Fruit fly (Drosophila melanogaster): ENCODE results near the gene CG4887.

CG4887 gene

dm6 chr2L:1185642-1186497 lies 13.1 kb downstream of the CG4887 start, which contains the start of gene CG5001 (continued):
- TF ChIP-seq lola (GFP tag; optimal IDR thresholded peaks at IDR 0.05): peak in 1 of 3 experiments; percentile 75
- peak; percentile 64; the same call in 2 of the 3 replicates for TF ChIP-seq CG3726 (GFP tag; IDR thresholded peaks at IDR 0.05)
- TF ChIP-seq GATAe (GFP tag; conservative IDR thresholded peaks at IDR 0.05): no peak; the same call in 1 of the 2 replicates
- TF ChIP-seq bcd (GFP tag; optimal IDR thresholded peaks at IDR 0.05): peak; percentile 84
- no peak for TF ChIP-seq CkIIα-i1 (GFP tag; IDR thresholded peaks at IDR 0.05)
- peak; percentile 81; the same call in 1 of the 2 replicates for TF ChIP-seq cas (GFP tag; IDR thresholded peaks at IDR 0.05)
- TF ChIP-seq CG14667 (GFP tag; IDR thresholded peaks at IDR 0.05): peak; percentile 78
- TF ChIP-seq shn (GFP tag; optimal IDR thresholded peaks at IDR 0.05): peak; percentile 53
- peak; percentile 48 for TF ChIP-seq maf-S (GFP tag; optimal IDR thresholded peaks at IDR 0.05)
- peak; percentile 91 for TF ChIP-seq tap (tag; optimal IDR thresholded peaks at IDR 0.05)
- TF ChIP-seq Bgb (GFP tag; IDR thresholded peaks at IDR 0.05; ENCODE audit: partially characterized antibody): peak; percentile 54
- TF ChIP-seq CG15011 (GFP tag; optimal IDR thresholded peaks at IDR 0.05): no peak
- TF ChIP-seq CG6175 (GFP tag; IDR thresholded peaks at IDR 0.05): peak; percentile 100
- peak; percentile 83 for TF ChIP-seq crol (GFP tag; IDR thresholded peaks at IDR 0.05)
- TF ChIP-seq HLH54F (GFP tag; optimal IDR thresholded peaks at IDR 0.05): peak; percentile 62
- TF ChIP-seq sc (optimal IDR thresholded peaks at IDR 0.05): no peak
- peak; percentile 60 for TF ChIP-seq sc (GFP tag; optimal IDR thresholded peaks at IDR 0.05)
- no peak for TF ChIP-seq pfk (GFP tag; optimal IDR thresholded peaks at IDR 0.05)
- peak; percentile 54 for TF ChIP-seq CG7987 (GFP tag; optimal IDR thresholded peaks at IDR 0.05)
- TF ChIP-seq CG18262 (tag; optimal IDR thresholded peaks at IDR 0.05): peak; percentile 90
- peak; percentile 64 for TF ChIP-seq CG1647 (GFP tag; optimal IDR thresholded peaks at IDR 0.05)
- TF ChIP-seq HmgZ (tag; optimal IDR thresholded peaks at IDR 0.05): peak; percentile 77
- peak; percentile 92 for TF ChIP-seq CG2678 (tag; optimal IDR thresholded peaks at IDR 0.05)
- TF ChIP-seq Eip74EF (GFP tag; optimal IDR thresholded peaks at IDR 0.05): peak in 1 of 2 experiments; percentile 85
- TF ChIP-seq luna (GFP tag; optimal IDR thresholded peaks at IDR 0.05): no peak
- TF ChIP-seq fd96Cb (tag; optimal IDR thresholded peaks at IDR 0.05): peak; percentile 78
- TF ChIP-seq CG31388 (GFP tag; optimal IDR thresholded peaks at IDR 0.05): peak; percentile 70
- peak; percentile 94 for TF ChIP-seq Rfx (GFP tag; IDR thresholded peaks at IDR 0.05)
- TF ChIP-seq sug (tag; optimal IDR thresholded peaks at IDR 0.05): peak; percentile 85
- TF ChIP-seq CG7271 (tag; optimal IDR thresholded peaks at IDR 0.05): peak; percentile 56
- peak; percentile 33 for TF ChIP-seq fu2 (GFP tag; optimal IDR thresholded peaks at IDR 0.05)
- TF ChIP-seq Med (GFP tag): peak; percentile 94
- peak; percentile 83 for TF ChIP-seq BtbVII (GFP tag; optimal IDR thresholded peaks at IDR 0.05)
- TF ChIP-seq CG7786 (GFP tag; optimal IDR thresholded peaks at IDR 0.05): peak; percentile 53
- TF ChIP-seq onecut (GFP tag; IDR thresholded peaks at IDR 0.05): peak; percentile 76
- TF ChIP-seq Ada2b (GFP tag; IDR thresholded peaks at IDR 0.05): peak; percentile 79
- TF ChIP-seq Opbp (GFP tag; IDR thresholded peaks at IDR 0.05; ENCODE audit: partially characterized antibody): no peak
- no peak for TF ChIP-seq CG18764 (GFP tag; optimal IDR thresholded peaks at IDR 0.05)
- TF ChIP-seq grn (GFP tag; optimal IDR thresholded peaks at IDR 0.05): no peak
- TF ChIP-seq CG33557 (GFP tag; optimal IDR thresholded peaks at IDR 0.05): peak; percentile 16
- TF ChIP-seq CG4424 (GFP tag; optimal IDR thresholded peaks at IDR 0.05): peak; percentile 80
- TF ChIP-seq NC2α (GFP tag; optimal IDR thresholded peaks at IDR 0.05): no peak
- peak; percentile 47 for TF ChIP-seq slp2 (GFP tag; optimal IDR thresholded peaks at IDR 0.05)
- TF ChIP-seq sob (GFP tag; IDR thresholded peaks at IDR 0.05): peak; percentile 88
- TF ChIP-seq Chrac-16 (GFP tag; optimal IDR thresholded peaks at IDR 0.05): peak; percentile 78
- TF ChIP-seq CG1024 (GFP tag; IDR thresholded peaks at IDR 0.05): peak; percentile 79
- TF ChIP-seq Poxn (GFP tag; IDR thresholded peaks at IDR 0.05): no peak
- TF ChIP-seq Hr78 (GFP tag; optimal IDR thresholded peaks at IDR 0.05): peak in 1 of 2 experiments; percentile 61
- peak; percentile 63 for TF ChIP-seq CG13123 (GFP tag; optimal IDR thresholded peaks at IDR 0.05)
